ENCODE assay signal across 3 worm cellular contexts in genomic region chrIV:2658733-2659132, ce11.
TF ChIP-seq lines count a peak whose summit lies in the region.

No protein-coding gene starts in this region.

TF ChIP-seq in whole organism, L4 larva, 104 proteins besides CTCF, POLR2A, EP300 and RAD21 (continues in another document):
- TF ChIP-seq T20F7.1 (GFP tag; optimal IDR thresholded peaks at IDR 0.05; lab: Kevin White, UChicago) = no peak
- no peak for TF ChIP-seq php-3 (GFP tag; IDR thresholded peaks at IDR 0.05; lab: Robert Waterston, UW)
- no peak for TF ChIP-seq lsy-2 (tag; optimal IDR thresholded peaks at IDR 0.05; lab: Kevin White, UChicago)
- TF ChIP-seq nhr-42 (GFP tag; IDR thresholded peaks at IDR 0.05; lab: Robert Waterston, UW) = no peak
- no peak; the same call in 1 of the 2 replicates for TF ChIP-seq daf-19 (GFP tag; conservative IDR thresholded peaks at IDR 0.05; lab: Robert Waterston, UW)
- peak; percentile 34; the same call in 1 of the 2 replicates for TF ChIP-seq lim-7 (GFP tag; IDR thresholded peaks at IDR 0.05; lab: Robert Waterston, UW)
- no peak for TF ChIP-seq aly-2 (tag; optimal IDR thresholded peaks at IDR 0.05; lab: Kevin White, UChicago)
- TF ChIP-seq dmd-8 (GFP tag; IDR thresholded peaks at IDR 0.05; lab: Robert Waterston, UW) = peak; percentile 41; the same call in 1 of the 2 replicates
- TF ChIP-seq daf-12 (tag; optimal IDR thresholded peaks at IDR 0.05; lab: Kevin White, UChicago) = no peak
- TF ChIP-seq ama-1 (optimal IDR thresholded peaks at IDR 0.05; lab: Kevin White, UChicago) = no peak
- no peak for TF ChIP-seq pqm-1 (tag; optimal IDR thresholded peaks at IDR 0.05; lab: Kevin White, UChicago)
- TF ChIP-seq nhr-102 (tag; optimal IDR thresholded peaks at IDR 0.05; lab: Kevin White, UChicago) = peak; percentile 17
- no peak for TF ChIP-seq F37D6.2 (tag; optimal IDR thresholded peaks at IDR 0.05; lab: Kevin White, UChicago)
- no peak for TF ChIP-seq mdt-29 (GFP tag; IDR thresholded peaks at IDR 0.05; lab: Robert Waterston, UW)
- TF ChIP-seq lin-13 (GFP tag; optimal IDR thresholded peaks at IDR 0.05; lab: Kevin White, UChicago) = no peak
- TF ChIP-seq mdl-1 (tag; optimal IDR thresholded peaks at IDR 0.05; lab: Kevin White, UChicago) = no peak
- TF ChIP-seq ceh-44 (GFP tag; IDR thresholded peaks at IDR 0.05; lab: Robert Waterston, UW) = no peak
- no peak for TF ChIP-seq nhr-76 (tag; optimal IDR thresholded peaks at IDR 0.05; lab: Kevin White, UChicago)
- 0 out of 2 replicates have a peak, but pooled peaks have one; percentile 26 for TF ChIP-seq snpc-1.2 (GFP tag; IDR thresholded peaks at IDR 0.05; lab: Robert Waterston, UW)
- TF ChIP-seq ZK546.5 (tag; optimal IDR thresholded peaks at IDR 0.05; lab: Kevin White, UChicago) = no peak
- TF ChIP-seq ceh-82 (tag; optimal IDR thresholded peaks at IDR 0.05; lab: Kevin White, UChicago) = no peak
- no peak for TF ChIP-seq nhr-28 (tag; optimal IDR thresholded peaks at IDR 0.05; lab: Kevin White, UChicago)
- no peak for TF ChIP-seq egl-27 (tag; optimal IDR thresholded peaks at IDR 0.05; lab: Kevin White, UChicago)
- peak; percentile 18 for TF ChIP-seq gei-8 (GFP tag; optimal IDR thresholded peaks at IDR 0.05; lab: Kevin White, UChicago)
- no peak for TF ChIP-seq hlh-30 (tag; optimal IDR thresholded peaks at IDR 0.05; lab: Kevin White, UChicago; ENCODE audit: insufficient read depth)
- TF ChIP-seq unc-62 (GFP tag; optimal IDR thresholded peaks at IDR 0.05 in 1 of 2; lab: Kevin White, UChicago) = no peak
- TF ChIP-seq unc-62 (tag; optimal IDR thresholded peaks at IDR 0.05; lab: Kevin White, UChicago) = no peak
- no peak for TF ChIP-seq ctbp-1 (GFP tag; IDR thresholded peaks at IDR 0.05; lab: Robert Waterston, UW)
- no peak for TF ChIP-seq hlh-11 (tag; optimal IDR thresholded peaks at IDR 0.05; lab: Kevin White, UChicago)
- no peak for TF ChIP-seq lin-15B (tag; optimal IDR thresholded peaks at IDR 0.05; lab: Kevin White, UChicago)
- no peak for TF ChIP-seq zag-1 (tag; optimal IDR thresholded peaks at IDR 0.05; lab: Kevin White, UChicago)
- TF ChIP-seq unc-130 (GFP tag; optimal IDR thresholded peaks at IDR 0.05; lab: Kevin White, UChicago) = peak; percentile 13

TF ChIP-seq in whole organism, early embryonic, 17 proteins besides CTCF, POLR2A, EP300 and RAD21:
- TF ChIP-seq pes-1 (GFP tag; IDR thresholded peaks at IDR 0.05; lab: Robert Waterston, UW) (0 out of 2 replicates have a peak, but pooled peaks have one; percentile 54), ceh-36 (tag; optimal IDR thresholded peaks at IDR 0.05; lab: Kevin White, UChicago) (no peak)

TF ChIP-seq in whole organism, young adult, 124 proteins besides CTCF, POLR2A, EP300 and RAD21:
- TF ChIP-seq F23B12.7 (tag; optimal IDR thresholded peaks at IDR 0.05; lab: Kevin White, UChicago; ENCODE audit: insufficient read depth) (peak; percentile 23), F52B5.7 (tag; optimal IDR thresholded peaks at IDR 0.05; lab: Kevin White, UChicago) (peak; percentile 25), pha-4 (tag; optimal IDR thresholded peaks at IDR 0.05; lab: Kevin White, UChicago) (no peak), nhr-90 (tag; optimal IDR thresholded peaks at IDR 0.05; lab: Kevin White, UChicago) (peak; percentile 56), F57A8.1 (GFP tag; optimal IDR thresholded peaks at IDR 0.05; lab: Kevin White, UChicago) (no peak), madf-3 (GFP tag; IDR thresholded peaks at IDR 0.05; lab: Robert Waterston, UW) (peak; percentile 34; the same call in 1 of the 2 replicates), lin-35 (GFP tag; optimal IDR thresholded peaks at IDR 0.05; lab: Kevin White, UChicago) (peak in 1 of 3 experiments; percentile 39), madf-10 (tag; optimal IDR thresholded peaks at IDR 0.05; lab: Kevin White, UChicago) (peak; percentile 15), snpc-3.4 (tag; optimal IDR thresholded peaks at IDR 0.05; lab: Kevin White, UChicago) (peak; percentile 82), snpc-1.1 (tag; optimal IDR thresholded peaks at IDR 0.05; lab: Kevin White, UChicago; ENCODE audit: insufficient read depth) (peak; percentile 23), hlh-26 (GFP tag; conservative IDR thresholded peaks at IDR 0.05; lab: Robert Waterston, UW) (no peak), die-1 (tag; optimal IDR thresholded peaks at IDR 0.05; lab: Kevin White, UChicago) (peak; percentile 65), T07F8.4 (tag; optimal IDR thresholded peaks at IDR 0.05; lab: Kevin White, UChicago) (peak; percentile 16), F49E8.2 (tag; optimal IDR thresholded peaks at IDR 0.05; lab: Kevin White, UChicago; ENCODE audit: insufficient read depth) (peak; percentile 4), madf-6 (GFP tag; IDR thresholded peaks at IDR 0.05; lab: Robert Waterston, UW) (peak; percentile 42; the same call in 1 of the 2 replicates), lin-26 (GFP tag; IDR thresholded peaks at IDR 0.05; lab: Robert Waterston, UW) (peak; percentile 75), ceh-40 (GFP tag; IDR thresholded peaks at IDR 0.05; lab: Robert Waterston, UW) (no peak), dox-1 (GFP tag; IDR thresholded peaks at IDR 0.05; lab: Robert Waterston, UW) (peak; percentile 31; the same call in 1 of the 2 replicates), rec-8 (tag; optimal IDR thresholded peaks at IDR 0.05; lab: Kevin White, UChicago) (peak in 1 of 2 experiments; percentile 47), ztf-18 (tag; optimal IDR thresholded peaks at IDR 0.05; lab: Kevin White, UChicago) (peak; percentile 74), ceh-79 (tag; optimal IDR thresholded peaks at IDR 0.05; lab: Kevin White, UChicago) (peak; percentile 49), lin-54 (GFP tag; optimal IDR thresholded peaks at IDR 0.05; lab: Kevin White, UChicago) (peak; percentile 17), hsf-1 (GFP tag; IDR thresholded peaks at IDR 0.05; lab: Robert Waterston, UW) (no peak), B0261.1 (tag; optimal IDR thresholded peaks at IDR 0.05; lab: Kevin White, UChicago) (peak; percentile 93), tbp1 (GFP tag; optimal IDR thresholded peaks at IDR 0.05; lab: Kevin White, UChicago) (peak; percentile 93), cebp-1 (GFP tag; IDR thresholded peaks at IDR 0.05; lab: Robert Waterston, UW) (no peak), cebp-1 (tag; optimal IDR thresholded peaks at IDR 0.05; lab: Kevin White, UChicago) (peak; percentile 12), snpc-4 (GFP tag; optimal IDR thresholded peaks at IDR 0.05; lab: Kevin White, UChicago) (no peak), snpc-4 (tag; optimal IDR thresholded peaks at IDR 0.05; lab: Kevin White, UChicago) (peak in 2 of 4 experiments; percentile 28 to 33), xnd-1 (tag; optimal IDR thresholded peaks at IDR 0.05; lab: Kevin White, UChicago) (peak; percentile 7), C17E4.6 (GFP tag; IDR thresholded peaks at IDR 0.05; lab: Robert Waterston, UW) (no peak), bed-2 (GFP tag; IDR thresholded peaks at IDR 0.05; lab: Robert Waterston, UW) (no peak), athp-1 (tag; optimal IDR thresholded peaks at IDR 0.05; lab: Kevin White, UChicago) (peak; percentile 32), ama-1 (optimal IDR thresholded peaks at IDR 0.05; lab: Kevin White, UChicago) (no peak), ama-1 (GFP tag; optimal IDR thresholded peaks at IDR 0.05; lab: Kevin White, UChicago) (peak in 1 of 2 experiments; percentile 49), attf-5 (GFP tag; optimal IDR thresholded peaks at IDR 0.05; lab: Kevin White, UChicago) (peak; percentile 32), lin-40 (tag; optimal IDR thresholded peaks at IDR 0.05; lab: Kevin White, UChicago) (no peak), repo-1 (tag; optimal IDR thresholded peaks at IDR 0.05; lab: Kevin White, UChicago) (peak; percentile 41), nhr-179 (tag; optimal IDR thresholded peaks at IDR 0.05; lab: Kevin White, UChicago) (no peak), hmg-1.2 (GFP tag; IDR thresholded peaks at IDR 0.05; lab: Robert Waterston, UW) (peak; percentile 51; the same call in 1 of the 2 replicates), let-607 (tag; optimal IDR thresholded peaks at IDR 0.05; lab: Kevin White, UChicago) (peak in 1 of 2 experiments; percentile 2), lsl-1 (GFP tag; optimal IDR thresholded peaks at IDR 0.05; lab: Kevin White, UChicago) (peak; percentile 33), rpc-1 (optimal IDR thresholded peaks at IDR 0.05; lab: Kevin White, UChicago) (peak; percentile 71), rpc-1 (tag; optimal IDR thresholded peaks at IDR 0.05; lab: Kevin White, UChicago) (peak; percentile 94), pbrm-1 (GFP tag; IDR thresholded peaks at IDR 0.05; lab: Robert Waterston, UW) (0 out of 2 replicates have a peak, but pooled peaks have one; percentile 49), chd-7 (tag; optimal IDR thresholded peaks at IDR 0.05; lab: Kevin White, UChicago) (peak; percentile 42), him-1 (tag; optimal IDR thresholded peaks at IDR 0.05; lab: Kevin White, UChicago) (peak; percentile 49), B0336.3 (GFP tag; IDR thresholded peaks at IDR 0.05; lab: Robert Waterston, UW) (peak; percentile 14; the same call in 1 of the 2 replicates)
TF ChIP-seq in whole organism, young adult: peak in this region for 35.

Comparison
In these comparisons a context has a peak if more than half of its experiments do, and no peak if none do; other contexts are left out.
1. Of the 7 proteins assayed by ChIP-seq in both whole organism, young adult and whole organism, L4 larva: peak only in whole organism, young adult: F49E8.2; only in whole organism, L4 larva: unc-130; in both: none; in neither: 2; mixed calls (peak in some experiments, not most) for 3.